Worm (Caenorhabditis elegans) whole organism, L4/young adult: ENCODE data around the gene C12D12.1.

Experiments
- W03F9.2 ChIP-seq: fragments of 150-350 bp; optimal IDR thresholded peaks from 2 replicates; lab custom pipeline; 2014; ENCODE audit warnings: missing biosample characterization, missing genetic modification characterization
- him-1 ChIP-seq: sonication (generic microtip); optimal IDR thresholded peaks from 2 replicates; lab custom pipeline; 2016; ENCODE audit warnings: missing genotype, missing genetic modification reagents, missing genetic modification characterization, missing compliant biosample characterization

- no peak for TF ChIP-seq W03F9.2 (tag; lab: Kevin White, UChicago)
- no peak for TF ChIP-seq him-1 (tag; lab: Kevin White, UChicago)
These were observed 4.4 kb upstream of the C12D12.1 start for ce11 chrX:3494634-3495033.
